Worm (Caenorhabditis elegans): Measurements from ENCODE around the gene hip-1.
A peak's percentile ranks its signal among the peaks of the same experiment; 100 is the strongest.

- TF ChIP-seq mdl-1 (tag; optimal IDR thresholded peaks at IDR 0.05) = peak; percentile 33 to 82
- TF ChIP-seq snpc-4 (tag; optimal IDR thresholded peaks at IDR 0.05) = peak; percentile 90
- TF ChIP-seq ama-1 (optimal IDR thresholded peaks at IDR 0.05) = peak; percentile 68
- peak; percentile 97 for TF ChIP-seq zag-1 (tag; optimal IDR thresholded peaks at IDR 0.05)
- TF ChIP-seq fos-1 (tag; optimal IDR thresholded peaks at IDR 0.05) = peak; percentile 98
- peak; percentile 96 to 98 for TF ChIP-seq lsy-2 (tag; optimal IDR thresholded peaks at IDR 0.05)
- TF ChIP-seq unc-39 (tag; optimal IDR thresholded peaks at IDR 0.05) = no peak
- TF ChIP-seq gmeb-1 (tag; optimal IDR thresholded peaks at IDR 0.05) = peak; percentile 96
- peak; percentile 94 for TF ChIP-seq nhr-10 (tag; optimal IDR thresholded peaks at IDR 0.05)
Observed at ce11 chrIII:13643534-13643933, 21.2 kb upstream of the hip-1 start, which contains the start of the genes drr-2 and set-16.
